Worm (Caenorhabditis elegans) whole organism, early embryonic: ENCODE results near the gene T26E4.7.
"Not testable (repeated sequence)": the region's sequence is repeated elsewhere in the genome, so short reads cannot be mapped to it uniquely, and the experiment has no call there.

Experiments
- B0310.2 ChIP-seq: sonication (generic microtip); optimal IDR thresholded peaks from 2 replicates; lab custom pipeline; 2016; ENCODE audit warnings: mild to moderate bottlenecking, missing genetic modification characterization, missing compliant biosample characterization
- F13C5.2 ChIP-seq: sonication (generic microtip); optimal IDR thresholded peaks from 2 replicates; lab custom pipeline; 2017; ENCODE audit warnings: mild to moderate bottlenecking, missing genetic modification characterization, inconsistent platforms, missing compliant biosample characterization
- aly-1 ChIP-seq: sonication (generic microtip); optimal IDR thresholded peaks from 2 replicates; lab custom pipeline; 2016; ENCODE audit warnings: missing genetic modification characterization, missing compliant biosample characterization
- ama-1 ChIP-seq: fragments of 150-350 bp; optimal IDR thresholded peaks from 2 replicates; lab custom pipeline; 2014
- ceh-36 ChIP-seq: sonication (generic microtip); optimal IDR thresholded peaks from 2 replicates; lab custom pipeline; 2016; ENCODE audit warnings: missing genetic modification characterization, inconsistent platforms, missing compliant biosample characterization
- ets-7 ChIP-seq: sonication (generic microtip); optimal IDR thresholded peaks from 2 replicates; lab custom pipeline; 2016; ENCODE audit warnings: missing genotype, missing genetic modification characterization, missing compliant biosample characterization
- flt-1 ChIP-seq: fragments of 200-800 bp; sonication (Bioruptor generic); IDR thresholded peaks from 2 replicates; pipeline ENCODE4 v1.3.6; 2022; ENCODE audit warnings: missing genetic modification characterization, missing compliant biosample characterization
- hmbx-1 ChIP-seq: sonication (generic microtip); optimal IDR thresholded peaks from 2 replicates; lab custom pipeline; 2016; ENCODE audit warnings: mild to moderate bottlenecking, missing genetic modification characterization, missing compliant biosample characterization
- hmg-4 ChIP-seq: fragments of 200-800 bp; sonication (Bioruptor generic); optimal IDR thresholded peaks from 2 replicates; lab custom pipeline; 2018; ENCODE audit warnings: mild to moderate bottlenecking, missing genetic modification characterization, missing compliant biosample characterization
- hnd-1 ChIP-seq: sonication (generic microtip); optimal IDR thresholded peaks from 2 replicates; lab custom pipeline; 2016; ENCODE audit warnings: missing genetic modification characterization, missing compliant biosample characterization
- pes-1 ChIP-seq: fragments of 200-800 bp; sonication (Bioruptor generic); IDR thresholded peaks from 2 replicates; pipeline ENCODE4 v1.3.6; 2022; ENCODE audit warnings: missing genetic modification reagents, missing genetic modification characterization, missing compliant biosample characterization
- sea-1 ChIP-seq: fragments of 200-800 bp; sonication (Bioruptor generic); conservative IDR thresholded peaks from 2 replicates; pipeline ENCODE4 v1.3.6; 2022; ENCODE audit warnings: missing genetic modification characterization, missing compliant biosample characterization
- tra-4 ChIP-seq: sonication (generic microtip); optimal IDR thresholded peaks from 2 replicates; lab custom pipeline; 2017; ENCODE audit warnings: missing genetic modification characterization, missing compliant biosample characterization

DNA sequence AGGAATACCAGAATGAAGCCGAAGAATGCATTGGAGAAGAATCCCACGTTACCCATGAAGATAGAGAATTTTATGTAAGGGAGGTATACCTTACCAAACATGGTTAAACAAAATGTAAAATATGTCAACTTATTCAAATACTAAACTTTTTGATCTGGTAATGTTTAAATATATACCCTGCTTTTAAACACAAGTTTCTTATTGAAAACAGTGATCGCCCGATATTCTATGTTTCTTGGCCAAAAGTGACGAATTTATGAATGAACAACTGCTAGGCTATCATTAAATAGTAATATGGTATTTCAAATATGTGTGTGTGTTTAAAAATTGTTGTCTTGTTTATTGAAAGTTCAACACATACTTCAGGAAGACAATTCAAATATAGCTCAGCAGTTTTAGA, 45.0 kb upstream of the T26E4.7 start, which contains the start of gene T23D5.8:
- not testable (repeated sequence) for TF ChIP-seq flt-1; hmbx-1 (tag; lab: Kevin White, UChicago); ceh-36 (tag; lab: Kevin White, UChicago); sea-1 (GFP tag; lab: Robert Waterston, UW); B0310.2 (tag; lab: Kevin White, UChicago); hnd-1 (tag; lab: Kevin White, UChicago); aly-1 (tag; lab: Kevin White, UChicago); ama-1; hmg-4 (GFP tag; lab: Kevin White, UChicago); pes-1 (GFP tag; lab: Robert Waterston, UW); tra-4 (tag; lab: Kevin White, UChicago); F13C5.2 (tag; lab: Kevin White, UChicago); ets-7 (tag; lab: Kevin White, UChicago)
